Worm (Caenorhabditis elegans) whole organism, L4 larva: ENCODE measurements around the gene C44H9.4.

ENCODE experiments used
- R02D3.7 ChIP-seq: fragments of 150-350 bp; sonication (generic microtip); optimal IDR thresholded peaks from 3 replicates; lab custom pipeline; 2014; ENCODE audit warnings: missing biosample characterization, missing genetic modification characterization
- ceh-20 ChIP-seq: fragments of 200-800 bp; sonication (Bioruptor generic); IDR thresholded peaks from 2 replicates; pipeline ENCODE4 v1.3.6; 2022; ENCODE audit warnings: missing genetic modification reagents, missing genetic modification characterization, missing compliant biosample characterization
- dmd-9 ChIP-seq: fragments of 200-800 bp; sonication (Bioruptor generic); IDR thresholded peaks from 2 replicates; pipeline ENCODE4 v1.3.6; 2022; ENCODE audit warnings: missing genetic modification reagents, missing genetic modification characterization, missing compliant biosample characterization
- jun-1 ChIP-seq: fragments of 150-350 bp; optimal IDR thresholded peaks from 2 replicates; lab custom pipeline; 2014; ENCODE audit warnings: missing biosample characterization, missing genetic modification reagents, missing genetic modification characterization
- lim-7 ChIP-seq: fragments of 200-800 bp; sonication (Bioruptor generic); IDR thresholded peaks from 2 replicates; pipeline ENCODE4 v1.3.6; 2022; ENCODE audit warnings: missing genetic modification characterization, missing compliant biosample characterization
- nhr-10 ChIP-seq: fragments of 150-350 bp; optimal IDR thresholded peaks from 2 replicates; lab custom pipeline; 2014; ENCODE audit warnings: missing biosample characterization, missing genetic modification characterization
- nhr-25 ChIP-seq: sonication (generic microtip); optimal IDR thresholded peaks from 2 replicates; lab custom pipeline; 2017; ENCODE audit warnings: missing genetic modification characterization, mild to moderate bottlenecking, missing compliant biosample characterization, antibody characterized with exemption, moderate library complexity, borderline replicate concordance; ENCODE audit not compliant: insufficient read depth
- ztf-7 ChIP-seq: fragments of 150-350 bp; optimal IDR thresholded peaks from 2 replicates; lab custom pipeline; 2014; ENCODE audit warnings: missing biosample characterization, missing genetic modification characterization

- TF ChIP-seq dmd-9 (GFP tag; lab: Robert Waterston, UW) (no peak), R02D3.7 (tag; lab: Kevin White, UChicago) (no peak), ceh-20 (GFP tag; lab: Robert Waterston, UW) (no peak), nhr-25 (tag; lab: Kevin White, UChicago) (no peak), jun-1 (tag; lab: Kevin White, UChicago) (no peak), ztf-7 (no peak), lim-7 (GFP tag; lab: Robert Waterston, UW) (no peak), nhr-10 (tag; lab: Kevin White, UChicago) (no peak)
These were observed 32.5 kb downstream of the C44H9.4 start, which contains the start of gene nspg-1 for ce11 chrV:12867997-12868396.
